Fruit fly (Drosophila melanogaster): ENCODE data around the gene CG13919.
A peak's percentile ranks its signal among the peaks of the same experiment; 100 is the strongest.

The CG13919 gene

dm6 chr3L:1644920-1645567 lies at the start of gene CG13919, which contains the start of gene alphaCOP:
Gene CG13919 (plus strand): TSS chr3L:1645467.
Gene alphaCOP (minus strand): TSS chr3L:1645199.
- TF ChIP-seq mld (GFP tag; IDR thresholded peaks at IDR 0.05; ENCODE audit: partially characterized antibody), result no peak
- TF ChIP-seq CG7987 (GFP tag; optimal IDR thresholded peaks at IDR 0.05), result peak; percentile 86
- TF ChIP-seq Taf1 (GFP tag; IDR thresholded peaks at IDR 0.05), result peak; percentile 92
- TF ChIP-seq CG11504 (tag; optimal IDR thresholded peaks at IDR 0.05), result peak; percentile 92
- TF ChIP-seq Lpt (GFP tag; optimal IDR thresholded peaks at IDR 0.05), result no peak
- TF ChIP-seq Ada2b (GFP tag; IDR thresholded peaks at IDR 0.05), result peak; percentile 89
- TF ChIP-seq wor (GFP tag; IDR thresholded peaks at IDR 0.05), result peak; percentile 96
- TF ChIP-seq Ets65A (GFP tag), result peak; percentile 99
- TF ChIP-seq CG8944 (GFP tag; optimal IDR thresholded peaks at IDR 0.05), result peak; percentile 85
- peak; percentile 89 for TF ChIP-seq Fer2 (tag; optimal IDR thresholded peaks at IDR 0.05)
- peak; percentile 93 for TF ChIP-seq CG13296 (GFP tag; optimal IDR thresholded peaks at IDR 0.05)
- peak; percentile 98 for TF ChIP-seq unpg (GFP tag; optimal IDR thresholded peaks at IDR 0.05)
- no peak for TF ChIP-seq tna (GFP tag; IDR thresholded peaks at IDR 0.05; ENCODE audit: partially characterized antibody)
- peak; percentile 85 for TF ChIP-seq exex (tag; optimal IDR thresholded peaks at IDR 0.05)
- peak; percentile 96 for TF ChIP-seq CG11085 (GFP tag; IDR thresholded peaks at IDR 0.05)
- TF ChIP-seq CG3995 (GFP tag; optimal IDR thresholded peaks at IDR 0.05), result peak; percentile 83
- peak; percentile 95 for TF ChIP-seq CG33557 (GFP tag; optimal IDR thresholded peaks at IDR 0.05)
- TF ChIP-seq MTF-1 (GFP tag; optimal IDR thresholded peaks at IDR 0.05; ENCODE audit: borderline replicate concordance), result peak; percentile 83
- peak; percentile 92 for TF ChIP-seq salm (tag; optimal IDR thresholded peaks at IDR 0.05)
- TF ChIP-seq CG11695 (GFP tag; IDR thresholded peaks at IDR 0.05), result peak; percentile 95
- no peak for TF ChIP-seq Trl (optimal IDR thresholded peaks at IDR 0.05)
- TF ChIP-seq Trl (GFP tag; optimal IDR thresholded peaks at IDR 0.05), result peak; percentile 92
- TF ChIP-seq CG12942 (GFP tag; optimal IDR thresholded peaks at IDR 0.05), result peak; percentile 96
- peak; percentile 97 for TF ChIP-seq CG8924 (tag; optimal IDR thresholded peaks at IDR 0.05)
- no peak for TF ChIP-seq cad (GFP tag; optimal IDR thresholded peaks at IDR 0.05)
- peak; percentile 96 for TF ChIP-seq slou (GFP tag; optimal IDR thresholded peaks at IDR 0.05)
- TF ChIP-seq Drgx (GFP tag; IDR thresholded peaks at IDR 0.05), result peak; percentile 96
- peak; percentile 91 for TF ChIP-seq CG12219 (GFP tag; optimal IDR thresholded peaks at IDR 0.05)
- peak; percentile 83 for TF ChIP-seq CG10321 (GFP tag; IDR thresholded peaks at IDR 0.05)
- TF ChIP-seq Dref (GFP tag; IDR thresholded peaks at IDR 0.05), result peak; percentile 40; the same call in 1 of the 2 replicates
- TF ChIP-seq CHES-1-like (GFP tag; optimal IDR thresholded peaks at IDR 0.05), result peak; percentile 91
- TF ChIP-seq da (GFP tag; optimal IDR thresholded peaks at IDR 0.05), result peak; percentile 72
- peak; percentile 76 for TF ChIP-seq CG4360 (GFP tag; IDR thresholded peaks at IDR 0.05)
- TF ChIP-seq sim (GFP tag; IDR thresholded peaks at IDR 0.05), result peak; percentile 87
- TF ChIP-seq CG4617 (GFP tag; optimal IDR thresholded peaks at IDR 0.05; ENCODE audit: borderline replicate concordance), result peak; percentile 98
- peak; percentile 96 for TF ChIP-seq CG32772 (GFP tag; IDR thresholded peaks at IDR 0.05)
- no peak for TF ChIP-seq D (optimal IDR thresholded peaks at IDR 0.05)
- peak; percentile 88 for TF ChIP-seq D (GFP tag; optimal IDR thresholded peaks at IDR 0.05)
- peak; percentile 65 for TF ChIP-seq danr (GFP tag; IDR thresholded peaks at IDR 0.05)
- peak; percentile 90 for TF ChIP-seq gcm2 (GFP tag; optimal IDR thresholded peaks at IDR 0.05)
- TF ChIP-seq gcm (GFP tag; optimal IDR thresholded peaks at IDR 0.05), result peak; percentile 96
- no peak for TF ChIP-seq CG1832 (GFP tag; optimal IDR thresholded peaks at IDR 0.05)
- peak; percentile 86 for TF ChIP-seq CG1603 (tag; optimal IDR thresholded peaks at IDR 0.05)
- TF ChIP-seq CG10543 (GFP tag; optimal IDR thresholded peaks at IDR 0.05), result peak; percentile 90
- peak; percentile 52 for TF ChIP-seq CG15479 (GFP tag; optimal IDR thresholded peaks at IDR 0.05)
- peak; percentile 81 for TF ChIP-seq CG12071 (GFP tag; optimal IDR thresholded peaks at IDR 0.05)
- TF ChIP-seq stc (GFP tag; IDR thresholded peaks at IDR 0.05), result peak; percentile 95
- peak; percentile 98 for TF ChIP-seq Oaz (GFP tag; IDR thresholded peaks at IDR 0.05)
- TF ChIP-seq Bteb2 (GFP tag; optimal IDR thresholded peaks at IDR 0.05), result peak; percentile 94
- peak; percentile 94 for TF ChIP-seq caup (GFP tag; optimal IDR thresholded peaks at IDR 0.05; ENCODE audit: severe bottlenecking)
- peak; percentile 97 for TF ChIP-seq CG5953 (GFP tag; IDR thresholded peaks at IDR 0.05)
